Fruit fly (Drosophila melanogaster): ENCODE results near the gene spen.

Gene spen

dm6 chr2L:207129-207813 is 48.4 kb downstream of the spen start, which contains the start of the genes Tbc1d15-17 and CG11617 (continued):
- TF ChIP-seq CG10979 (tag; optimal IDR thresholded peaks at IDR 0.05) (no peak), stwl (tag; optimal IDR thresholded peaks at IDR 0.05) (peak; percentile 81), CG1602 (GFP tag; optimal IDR thresholded peaks at IDR 0.05) (no peak), Taf1 (GFP tag; IDR thresholded peaks at IDR 0.05) (no peak), row (GFP tag; IDR thresholded peaks at IDR 0.05) (peak; percentile 38; the same call in 1 of the 3 replicates), ken (GFP tag; IDR thresholded peaks at IDR 0.05) (no peak), CG3163 (GFP tag; optimal IDR thresholded peaks at IDR 0.05) (no peak), tna (GFP tag; IDR thresholded peaks at IDR 0.05; ENCODE audit: partially characterized antibody) (no peak), CG17802 (tag; optimal IDR thresholded peaks at IDR 0.05) (no peak), CG9437 (GFP tag; optimal IDR thresholded peaks at IDR 0.05) (peak; percentile 97), Dbx (GFP tag; IDR thresholded peaks at IDR 0.05) (0 out of 3 replicates have a peak, but pooled peaks have one; percentile 10), aop (GFP tag; IDR thresholded peaks at IDR 0.05) (no peak), CG2678 (tag; optimal IDR thresholded peaks at IDR 0.05) (no peak), CG17829 (tag; optimal IDR thresholded peaks at IDR 0.05) (peak; percentile 31), btn (GFP tag; optimal IDR thresholded peaks at IDR 0.05) (no peak), HLH54F (GFP tag; optimal IDR thresholded peaks at IDR 0.05) (no peak), CG10654 (GFP tag; optimal IDR thresholded peaks at IDR 0.05) (no peak), NC2β (GFP tag; optimal IDR thresholded peaks at IDR 0.05) (peak; percentile 23), Nf-YC (tag; optimal IDR thresholded peaks at IDR 0.05) (no peak), odd (GFP tag; optimal IDR thresholded peaks at IDR 0.05) (no peak), nerfin-1 (tag; optimal IDR thresholded peaks at IDR 0.05) (peak; percentile 71), CG31224 (GFP tag; IDR thresholded peaks at IDR 0.05) (no peak), oc (tag; optimal IDR thresholded peaks at IDR 0.05) (no peak), pzg (GFP tag; optimal IDR thresholded peaks at IDR 0.05) (peak; percentile 94), ash1 (GFP tag; optimal IDR thresholded peaks at IDR 0.05) (no peak), her (GFP tag; optimal IDR thresholded peaks at IDR 0.05) (peak; percentile 51), Hey (tag; optimal IDR thresholded peaks at IDR 0.05) (no peak), CrebB (tag; optimal IDR thresholded peaks at IDR 0.05) (peak; percentile 4), Optix (GFP tag; IDR thresholded peaks at IDR 0.05) (no peak), mld (GFP tag; IDR thresholded peaks at IDR 0.05; ENCODE audit: partially characterized antibody) (no peak; the same call in 2 of the 3 replicates), lov (optimal IDR thresholded peaks at IDR 0.05) (no peak), lov (GFP tag; IDR thresholded peaks at IDR 0.05) (no peak), CG5245 (GFP tag; optimal IDR thresholded peaks at IDR 0.05) (no peak), sens (GFP tag) (peak; percentile 11), CG1603 (tag; optimal IDR thresholded peaks at IDR 0.05) (peak; percentile 82), CG34422 (GFP tag; IDR thresholded peaks at IDR 0.05) (peak; percentile 64; the same call in 1 of the 3 replicates), CG13424 (tag; optimal IDR thresholded peaks at IDR 0.05) (no peak), sr (GFP tag; IDR thresholded peaks at IDR 0.05) (no peak), YL-1 (GFP tag; optimal IDR thresholded peaks at IDR 0.05) (peak; percentile 77), Doc3 (GFP tag; IDR thresholded peaks at IDR 0.05; ENCODE audit: partially characterized antibody) (peak; percentile 27; the same call in 1 of the 3 replicates), Neu2 (GFP tag; optimal IDR thresholded peaks at IDR 0.05; ENCODE audit: borderline replicate concordance) (no peak), CG6654 (GFP tag; optimal IDR thresholded peaks at IDR 0.05) (no peak), CG10209 (GFP tag; optimal IDR thresholded peaks at IDR 0.05) (no peak), CG7928 (GFP tag; optimal IDR thresholded peaks at IDR 0.05) (no peak), psq (GFP tag; optimal IDR thresholded peaks at IDR 0.05) (no peak), eyg (GFP tag; optimal IDR thresholded peaks at IDR 0.05) (no peak), z (GFP tag; IDR thresholded peaks at IDR 0.05) (no peak), CG2202 (tag; optimal IDR thresholded peaks at IDR 0.05) (no peak), run (tag; optimal IDR thresholded peaks at IDR 0.05) (no peak), CG13296 (GFP tag; optimal IDR thresholded peaks at IDR 0.05) (no peak)
